Worm (Caenorhabditis elegans) whole organism, L1 larva: ENCODE results near the gene W10G11.19.

Experiments
- ceh-82 ChIP-seq, 3 experiments: fragments of 150-350 bp in 1 of 3; sonication (generic microtip) in 2 of 3; optimal IDR thresholded peaks; 2 replicates each; lab custom pipeline; 2014 to 2017; ENCODE audit warnings: missing biosample characterization in 3 of 3, missing genetic modification characterization in 3 of 3
- fos-1 ChIP-seq: fragments of 150-350 bp; optimal IDR thresholded peaks from 2 replicates; lab custom pipeline; 2014; ENCODE audit warnings: missing biosample characterization, missing genetic modification characterization

ce11 chrII:3595339-3595738, 44.9 kb downstream of the W10G11.19 start, which contains the start of gene Y49F6A.12:
- TF ChIP-seq ceh-82 (tag; optimal IDR thresholded peaks at IDR 0.05; lab: Kevin White, UChicago) (no peak), fos-1 (no peak)
